Fruit fly (Drosophila melanogaster) S2 (cell line): ENCODE data around the gene CG11247.

Experiments used
- CG8478 ChIP-seq: fragments of >200 bp; optimal IDR thresholded peaks from 2 replicates; lab custom pipeline; 2018
- CTCF ChIP-seq, 2 experiments: fragments of >200 bp; optimal IDR thresholded peaks; 2 replicates each; lab custom pipeline; 2018

dm6 chr3L:21700052-21700451 is 28.6 kb downstream of the CG11247 start:
- no peak for TF ChIP-seq CG8478 (lab: Kevin White, UChicago)
- no peak for TF ChIP-seq CTCF (optimal IDR thresholded peaks at IDR 0.05; lab: Kevin White, UChicago)
